Worm (Caenorhabditis elegans): Measurements from ENCODE around the gene C12D5.4.

The C12D5.4 gene

ce11 chrV:7672258-7672657 is at the start of gene C12D5.4:
TSS of gene C12D5.4 (plus strand) at chrV:7672558.
- TF ChIP-seq K02D7.2 (tag; optimal IDR thresholded peaks at IDR 0.05), result no peak
- no peak for TF ChIP-seq che-1 (tag; optimal IDR thresholded peaks at IDR 0.05)
- no peak for TF ChIP-seq nhr-11 (tag; optimal IDR thresholded peaks at IDR 0.05)
- TF ChIP-seq pat-9 (tag; optimal IDR thresholded peaks at IDR 0.05), result no peak
- no peak for TF ChIP-seq pha-4 (tag; optimal IDR thresholded peaks at IDR 0.05)
- TF ChIP-seq tbx-7 (tag; optimal IDR thresholded peaks at IDR 0.05), result no peak
- TF ChIP-seq ref-2 (tag; optimal IDR thresholded peaks at IDR 0.05), result no peak

- TF ChIP-seq fax-1 (tag; optimal IDR thresholded peaks at IDR 0.05), result no peak
- no peak for TF ChIP-seq tbx-7 (tag; optimal IDR thresholded peaks at IDR 0.05)
- no peak for TF ChIP-seq ttx-3 (tag; optimal IDR thresholded peaks at IDR 0.05)
- no peak for TF ChIP-seq rnt-1 (tag; optimal IDR thresholded peaks at IDR 0.05)
Measured at ce11 chrV:7624152-7624551, 48.2 kb upstream of the C12D5.4 start, which contains the start of gene C50E3.13. TSS of gene C50E3.13 (minus strand) at chrV:7624252.

ce11 chrV:7624652-7625051 is 47.7 kb upstream of the C12D5.4 start, which contains the start of gene grsp-4:
TSS of gene grsp-4 (plus strand) at chrV:7624952.
- TF ChIP-seq C38D4.7 (GFP tag; optimal IDR thresholded peaks at IDR 0.05) (no peak), C08G9.2 (tag; optimal IDR thresholded peaks at IDR 0.05) (no peak), mec-3 (tag; optimal IDR thresholded peaks at IDR 0.05; ENCODE audit: borderline replicate concordance) (no peak), hlh-6 (tag; optimal IDR thresholded peaks at IDR 0.05) (no peak), npax-4 (tag; optimal IDR thresholded peaks at IDR 0.05) (no peak)

- TF ChIP-seq Y22D7AL.16 (tag; optimal IDR thresholded peaks at IDR 0.05) (no peak), ceh-34 (tag; optimal IDR thresholded peaks at IDR 0.05) (no peak), ceh-18 (tag; optimal IDR thresholded peaks at IDR 0.05) (no peak), dmd-4 (tag; optimal IDR thresholded peaks at IDR 0.05; ENCODE audit: borderline replicate concordance) (no peak), ceh-24 (tag; optimal IDR thresholded peaks at IDR 0.05) (no peak), F13H6.1 (tag; optimal IDR thresholded peaks at IDR 0.05) (no peak), ceh-19 (GFP tag; optimal IDR thresholded peaks at IDR 0.05) (no peak), lim-6 (tag; optimal IDR thresholded peaks at IDR 0.05) (no peak)
Measured at ce11 chrV:7626550-7626949, 45.8 kb upstream of the C12D5.4 start, which contains the start of gene F07C4.6. TSS of gene F07C4.6 (plus strand) at chrV:7626850.

- TF ChIP-seq hlh-8 (tag; optimal IDR thresholded peaks at IDR 0.05) (no peak), ttx-3 (tag; optimal IDR thresholded peaks at IDR 0.05) (no peak), T23F11.4 (GFP tag; optimal IDR thresholded peaks at IDR 0.05) (no peak), elt-4 (tag; optimal IDR thresholded peaks at IDR 0.05) (no peak), fax-1 (tag; optimal IDR thresholded peaks at IDR 0.05) (no peak), pax-1 (tag; optimal IDR thresholded peaks at IDR 0.05) (no peak), lim-6 (tag; optimal IDR thresholded peaks at IDR 0.05) (no peak), ceh-24 (tag; optimal IDR thresholded peaks at IDR 0.05) (no peak), sox-2 (GFP tag; IDR thresholded peaks at IDR 0.05) (no peak), ztf-16 (tag; optimal IDR thresholded peaks at IDR 0.05) (no peak), ceh-19 (GFP tag; optimal IDR thresholded peaks at IDR 0.05) (no peak), K02D7.2 (tag; optimal IDR thresholded peaks at IDR 0.05) (no peak), npax-4 (tag; optimal IDR thresholded peaks at IDR 0.05) (no peak), ceh-31 (tag; optimal IDR thresholded peaks at IDR 0.05) (no peak)
Measured at ce11 chrV:7629504-7629903, 42.9 kb upstream of the C12D5.4 start, which contains the start of gene srd-30. TSS of gene srd-30 (plus strand) at chrV:7629804.

- TF ChIP-seq ceh-19 (GFP tag; optimal IDR thresholded peaks at IDR 0.05) (no peak), ama-1 (optimal IDR thresholded peaks at IDR 0.05) (no peak), ceh-2 (tag; optimal IDR thresholded peaks at IDR 0.05) (no peak), madf-2 (tag; optimal IDR thresholded peaks at IDR 0.05) (no peak), ceh-6 (GFP tag; optimal IDR thresholded peaks at IDR 0.05) (no peak), pros-1 (tag; optimal IDR thresholded peaks at IDR 0.05) (no peak)
Measured at ce11 chrV:7631732-7632131, 40.6 kb upstream of the C12D5.4 start, which contains the start of gene srd-25. TSS of gene srd-25 (plus strand) at chrV:7632032.
